Worm (Caenorhabditis elegans) whole organism, late embryonic: Measurements from ENCODE around the gene C14A4.8.

Experiments used
- ama-1 ChIP-seq: fragments of 150-350 bp; optimal IDR thresholded peaks from 2 replicates; lab custom pipeline; 2014
- ceh-2 ChIP-seq: sonication (generic microtip); optimal IDR thresholded peaks from 2 replicates; lab custom pipeline; 2016; ENCODE audit warnings: missing genotype, missing genetic modification characterization, missing compliant biosample characterization
- fkh-10 ChIP-seq: fragments of 150-350 bp; optimal IDR thresholded peaks from 2 replicates; lab custom pipeline; 2014; ENCODE audit warnings: missing biosample characterization, missing genetic modification reagents, missing genetic modification characterization
- pha-4 ChIP-seq: fragments of 150-350 bp; optimal IDR thresholded peaks from 2 replicates; lab custom pipeline; 2018; ENCODE audit warnings: missing biosample characterization, missing genetic modification reagents, missing genetic modification characterization
- ztf-16 ChIP-seq: sonication (generic microtip); optimal IDR thresholded peaks from 2 replicates; lab custom pipeline; 2017; ENCODE audit warnings: missing genetic modification characterization, missing compliant biosample characterization

- no peak for TF ChIP-seq ztf-16
- TF ChIP-seq ama-1 (lab: Kevin White, UChicago): no peak
- TF ChIP-seq ceh-2: no peak
- TF ChIP-seq pha-4 (tag; lab: Kevin White, UChicago): no peak
- TF ChIP-seq fkh-10 (GFP tag; lab: Kevin White, UChicago): no peak
These were observed 47.8 kb downstream of the C14A4.8 start for ce11 chrII:10550173-10550572.
